Fruit fly (Drosophila melanogaster) whole organism, embryonic: ENCODE results near the gene CG5966.
A peak's percentile ranks its signal among the peaks of the same experiment; 100 is the strongest.

Experiments used
- Awh ChIP-seq: fragments of 200-800 bp; sonication (Bioruptor generic); IDR thresholded peaks from 2 replicates; pipeline ENCODE4, ENCODE4 v1.3.6; 2022; ENCODE audit warnings: missing biosample characterization, missing genetic modification characterization
- CG10147 ChIP-seq: fragments of 200-800 bp; sonication (Bioruptor generic); optimal IDR thresholded peaks from 2 replicates; lab custom pipeline; 2019; ENCODE audit warnings: missing biosample characterization, mild to moderate bottlenecking, missing genetic modification characterization, moderate library complexity
- CG11093 ChIP-seq: fragments of 200-800 bp; sonication (Bioruptor generic); IDR thresholded peaks from 3 replicates; pipeline ENCODE4 v1.3.6; 2022; ENCODE audit warnings: missing biosample characterization, missing genetic modification characterization
- CG11560 ChIP-seq: fragments of 200-800 bp; sonication (Bioruptor generic); IDR thresholded peaks from 3 replicates; pipeline ENCODE4 v1.3.6; 2022; ENCODE audit warnings: missing biosample characterization, missing genetic modification characterization
- CG11695 ChIP-seq: fragments of 200-800 bp; sonication (Bioruptor generic); IDR thresholded peaks from 3 replicates; pipeline ENCODE4 v1.3.6; 2022; ENCODE audit warnings: missing biosample characterization, missing genetic modification characterization
- CG12104 ChIP-seq: fragments of 200-800 bp; sonication (Bioruptor generic); optimal IDR thresholded peaks from 3 replicates; lab custom pipeline; 2016; ENCODE audit warnings: missing biosample characterization, missing genetic modification characterization
- CG12391 ChIP-seq: fragments of 200-800 bp; sonication (Bioruptor generic); optimal IDR thresholded peaks from 3 replicates; lab custom pipeline; 2018; ENCODE audit warnings: missing biosample characterization, mild to moderate bottlenecking, missing genetic modification characterization, moderate library complexity
- CG12769 ChIP-seq: fragments of 200-800 bp; sonication (Bioruptor generic); optimal IDR thresholded peaks from 2 replicates; lab custom pipeline; 2019; ENCODE audit warnings: missing biosample characterization, mild to moderate bottlenecking, missing genetic modification characterization, moderate library complexity
- CG13296 ChIP-seq: fragments of 200-800 bp; sonication (Bioruptor generic); optimal IDR thresholded peaks from 3 replicates; lab custom pipeline; 2018; ENCODE audit warnings: missing biosample characterization, mild to moderate bottlenecking, missing genetic modification characterization
- CG14965 ChIP-seq: fragments of 200-800 bp; sonication (Bioruptor generic); optimal IDR thresholded peaks from 2 replicates; lab custom pipeline; 2016; ENCODE audit warnings: missing biosample characterization, missing genetic modification characterization, borderline replicate concordance
- CG16815 ChIP-seq: fragments of 200-800 bp; sonication (Bioruptor generic); optimal IDR thresholded peaks from 3 replicates; lab custom pipeline; 2017; ENCODE audit warnings: missing biosample characterization, mild to moderate bottlenecking, missing genetic modification characterization
- CG18262 ChIP-seq: fragments of 200-800 bp; optimal IDR thresholded peaks from 3 replicates; lab custom pipeline; 2019; ENCODE audit warnings: missing biosample characterization, mild to moderate bottlenecking, missing genetic modification characterization, moderate library complexity
- CG18764 ChIP-seq: fragments of 200-800 bp; sonication (Bioruptor generic); optimal IDR thresholded peaks from 3 replicates; lab custom pipeline; 2016; ENCODE audit warnings: missing biosample characterization, missing genetic modification characterization
- CG2875 ChIP-seq: fragments of 200-800 bp; sonication (Bioruptor generic); optimal IDR thresholded peaks from 2 replicates; lab custom pipeline; 2017; ENCODE audit warnings: missing biosample characterization, mild to moderate bottlenecking, missing genetic modification characterization, missing genetic modification reagents
- CG3065 ChIP-seq: fragments of 200-800 bp; sonication (Bioruptor generic); optimal IDR thresholded peaks from 2 replicates; lab custom pipeline; 2016; ENCODE audit warnings: missing biosample characterization, missing genetic modification characterization
- CG3281 ChIP-seq: fragments of 200-800 bp; sonication (Bioruptor generic); optimal IDR thresholded peaks from 3 replicates; lab custom pipeline; 2017; ENCODE audit warnings: missing biosample characterization, mild to moderate bottlenecking, missing genetic modification characterization
- CG5953 ChIP-seq: fragments of 200-800 bp; sonication (Bioruptor generic); IDR thresholded peaks from 2 replicates; pipeline ENCODE4 v1.3.6; 2022; ENCODE audit warnings: missing biosample characterization, missing genetic modification characterization
- CG7372 ChIP-seq: fragments of 200-800 bp; sonication (Bioruptor generic); IDR thresholded peaks from 2 replicates; pipeline ENCODE4 v1.3.6; 2022; ENCODE audit warnings: missing biosample characterization, missing genetic modification characterization
- CG8944 ChIP-seq: fragments of 200-800 bp; sonication (Bioruptor generic); optimal IDR thresholded peaks from 3 replicates; lab custom pipeline; 2016; ENCODE audit warnings: missing biosample characterization, missing genetic modification characterization
- CG9797 ChIP-seq: fragments of 200-800 bp; sonication (Bioruptor generic); optimal IDR thresholded peaks from 3 replicates; lab custom pipeline; 2018; ENCODE audit warnings: missing biosample characterization, mild to moderate bottlenecking, missing genetic modification characterization
- CHES-1-like ChIP-seq: fragments of 200-800 bp; sonication (Bioruptor generic); optimal IDR thresholded peaks from 2 replicates; lab custom pipeline; 2016; ENCODE audit warnings: missing biosample characterization, missing genetic modification characterization
- Hsf ChIP-seq: fragments of 200-800 bp; sonication (Bioruptor generic); optimal IDR thresholded peaks from 3 replicates; lab custom pipeline; 2016; ENCODE audit warnings: missing biosample characterization, missing genetic modification characterization
- Lhr ChIP-seq: fragments of 200-800 bp; sonication (Bioruptor generic); optimal IDR thresholded peaks from 3 replicates; lab custom pipeline; 2017; ENCODE audit warnings: mild to moderate bottlenecking, missing biosample characterization, missing genetic modification reagents, missing genetic modification characterization
- Meics ChIP-seq: fragments of 200-800 bp; sonication (Bioruptor generic); optimal IDR thresholded peaks from 2 replicates; lab custom pipeline; 2017; ENCODE audit warnings: missing biosample characterization, mild to moderate bottlenecking, missing genetic modification characterization
- Myb ChIP-seq: fragments of 200-800 bp; sonication (Bioruptor generic); optimal IDR thresholded peaks from 2 replicates; lab custom pipeline; 2016; ENCODE audit warnings: missing biosample characterization, missing genetic modification characterization
- NfI ChIP-seq: fragments of 200-800 bp; sonication (Bioruptor generic); optimal IDR thresholded peaks from 3 replicates; lab custom pipeline; 2018; ENCODE audit warnings: missing biosample characterization, mild to moderate bottlenecking, missing genetic modification characterization, moderate library complexity
- Opbp ChIP-seq: fragments of 200-800 bp; sonication (Bioruptor generic); IDR thresholded peaks from 3 replicates; pipeline ENCODE4 v1.3.6; 2022; ENCODE audit warnings: missing biosample characterization, missing genetic modification characterization; ENCODE audit not compliant: partially characterized antibody
- Optix ChIP-seq: fragments of 200-800 bp; sonication (Bioruptor generic); IDR thresholded peaks from 3 replicates; pipeline ENCODE4 v1.3.6; 2022; ENCODE audit warnings: missing biosample characterization, missing genetic modification characterization
- Rfx ChIP-seq: fragments of 200-800 bp; sonication (Bioruptor generic); IDR thresholded peaks from 2 replicates; pipeline ENCODE4 v1.3.6; 2022; ENCODE audit warnings: missing biosample characterization, missing genetic modification characterization
- Sin3A ChIP-seq: fragments of >200 bp; optimal IDR thresholded peaks from 2 replicates; lab custom pipeline; 2018
- Spps ChIP-seq: fragments of 200-800 bp; sonication (Bioruptor generic); optimal IDR thresholded peaks from 2 replicates; lab custom pipeline; 2018; ENCODE audit warnings: missing biosample characterization, mild to moderate bottlenecking, missing genetic modification characterization
- amos ChIP-seq: fragments of 200-800 bp; sonication (Bioruptor generic); IDR thresholded peaks from 2 replicates; pipeline ENCODE4 v1.3.6; 2022; ENCODE audit warnings: missing biosample characterization, missing genetic modification characterization; ENCODE audit not compliant: partially characterized antibody
- az2 ChIP-seq: fragments of 200-800 bp; sonication (Bioruptor generic); optimal IDR thresholded peaks from 3 replicates; lab custom pipeline; 2016; ENCODE audit warnings: missing biosample characterization, missing genetic modification characterization
- bcd ChIP-seq: fragments of 200-800 bp; sonication (Bioruptor generic); optimal IDR thresholded peaks from 2 replicates; lab custom pipeline; 2017; ENCODE audit warnings: missing biosample characterization, mild to moderate bottlenecking, missing genetic modification characterization
- bigmax ChIP-seq: fragments of 200-800 bp; sonication (Bioruptor generic); optimal IDR thresholded peaks from 2 replicates; lab custom pipeline; 2018; ENCODE audit warnings: missing biosample characterization, mild to moderate bottlenecking, missing genetic modification characterization
- br ChIP-seq: fragments of >200 bp; optimal IDR thresholded peaks from 2 replicates; lab custom pipeline; 2017
- ci ChIP-seq: fragments of 200-800 bp; sonication (Bioruptor generic); IDR thresholded peaks from 3 replicates; pipeline ENCODE4 v1.3.6; 2022; ENCODE audit warnings: missing biosample characterization, missing genetic modification characterization
- fd96Cb ChIP-seq: fragments of 200-800 bp; sonication (Bioruptor generic); optimal IDR thresholded peaks from 2 replicates; lab custom pipeline; 2018; ENCODE audit warnings: missing biosample characterization, mild to moderate bottlenecking, missing genetic modification characterization, moderate library complexity
- h ChIP-seq: fragments of >200 bp; optimal IDR thresholded peaks from 2 replicates; lab custom pipeline; 2017
- lov ChIP-seq, 2 experiments: fragments of 200-800 bp in 1 of 2; fragments of >200 bp in 1 of 2; sonication (Bioruptor generic) in 1 of 2; IDR thresholded peaks in 1 of 2; optimal IDR thresholded peaks in 1 of 2; 2 replicates in 1 of 2; 3 replicates in 1 of 2; pipeline versions ENCODE4 v1.3.6 to Lab custom; 2017 to 2022; ENCODE audit warnings: missing biosample characterization in 1 of 2, missing genetic modification characterization in 1 of 2
- mirr ChIP-seq: fragments of 200-800 bp; sonication (Bioruptor generic); optimal IDR thresholded peaks from 3 replicates; lab custom pipeline; 2018; ENCODE audit warnings: missing biosample characterization, mild to moderate bottlenecking, missing genetic modification characterization
- oc ChIP-seq: fragments of 200-800 bp; sonication (Bioruptor generic); optimal IDR thresholded peaks from 2 replicates; lab custom pipeline; 2018; ENCODE audit warnings: missing biosample characterization, mild to moderate bottlenecking, missing genetic modification characterization, moderate library complexity
- pfk ChIP-seq: fragments of 200-800 bp; sonication (Bioruptor generic); optimal IDR thresholded peaks from 2 replicates; lab custom pipeline; 2018; ENCODE audit warnings: missing biosample characterization, mild to moderate bottlenecking, missing genetic modification characterization, moderate library complexity
- scrt ChIP-seq: fragments of 200-800 bp; sonication (Bioruptor generic); optimal IDR thresholded peaks from 2 replicates; lab custom pipeline; 2018; ENCODE audit warnings: missing biosample characterization, mild to moderate bottlenecking, missing genetic modification characterization, moderate library complexity
- sd ChIP-seq: fragments of 200-800 bp; sonication (Bioruptor generic); optimal IDR thresholded peaks from 3 replicates; lab custom pipeline; 2018; ENCODE audit warnings: missing biosample characterization, mild to moderate bottlenecking, missing genetic modification characterization, moderate library complexity
- slou ChIP-seq: fragments of 200-800 bp; sonication (Bioruptor generic); optimal IDR thresholded peaks from 3 replicates; lab custom pipeline; 2016; ENCODE audit warnings: missing biosample characterization, missing genetic modification characterization
- sna ChIP-seq: fragments of 200-800 bp; sonication (Bioruptor generic); IDR thresholded peaks from 2 replicates; pipeline ENCODE4 v1.3.6; 2022; ENCODE audit warnings: missing biosample characterization, missing genetic modification characterization; ENCODE audit not compliant: partially characterized antibody
- trem ChIP-seq: fragments of 200-800 bp; optimal IDR thresholded peaks from 3 replicates; lab custom pipeline; 2019; ENCODE audit warnings: missing biosample characterization, mild to moderate bottlenecking, missing genetic modification characterization, moderate library complexity
- vfl ChIP-seq: fragments of 200-800 bp; sonication (Bioruptor generic); optimal IDR thresholded peaks from 2 replicates; lab custom pipeline; 2016; ENCODE audit warnings: missing biosample characterization, missing genetic modification characterization
- vnd ChIP-seq: fragments of 200-800 bp; sonication (Bioruptor generic); IDR thresholded peaks from 3 replicates; pipeline ENCODE4 v1.3.6; 2022; ENCODE audit warnings: missing biosample characterization, missing genetic modification characterization; ENCODE audit not compliant: partially characterized antibody

CG5966 gene

DNA sequence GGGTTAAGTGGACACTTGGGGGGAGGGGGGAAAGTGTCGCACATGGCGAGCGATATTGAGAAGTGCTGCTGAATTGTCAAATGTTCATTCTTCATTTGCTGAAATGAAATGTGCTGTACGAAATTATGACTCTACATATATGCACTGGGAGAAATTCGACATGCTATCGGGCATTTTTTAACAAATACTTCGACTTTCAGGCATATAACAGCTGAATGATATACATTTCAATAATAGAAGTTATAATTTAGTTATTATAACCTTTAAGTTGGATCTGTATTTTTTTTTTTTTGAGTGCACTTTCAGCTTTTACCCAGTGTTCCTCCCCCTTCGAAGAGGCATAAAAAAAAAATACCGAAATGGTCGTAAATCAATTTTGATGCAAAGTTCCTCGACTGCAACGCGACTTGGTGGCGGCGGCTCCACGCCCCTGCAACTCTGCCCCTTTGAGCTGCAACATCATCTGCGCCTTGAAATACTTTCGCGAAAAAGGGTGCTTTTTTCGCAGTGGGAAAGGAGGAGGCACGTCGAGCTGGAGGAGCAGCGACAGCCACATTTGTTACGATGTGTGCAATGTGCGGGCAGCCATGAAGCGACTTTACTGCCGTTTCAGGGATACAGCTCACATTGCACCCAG is 15.1 kb upstream of the CG5966 start (continued):
- TF ChIP-seq fd96Cb (tag; lab: Kevin White, UChicago) (peak; percentile 32), sd (tag; lab: Kevin White, UChicago) (no peak), br (no peak), CG11560 (tag; lab: Robert Waterston, UW) (no peak), CG3065 (GFP tag; lab: Kevin White, UChicago) (no peak), CHES-1-like (GFP tag; lab: Kevin White, UChicago) (no peak), Hsf (no peak), CG14965 (GFP tag; lab: Kevin White, UChicago) (no peak), Sin3A (lab: Kevin White, UChicago) (no peak), ci (GFP tag; lab: Robert Waterston, UW) (peak; percentile 60; the same call in 2 of the 3 replicates), CG12104 (GFP tag; lab: Kevin White, UChicago) (no peak), scrt (no peak), CG11695 (GFP tag; lab: Robert Waterston, UW) (0 out of 3 replicates have a peak, but pooled peaks have one; percentile 11), oc (tag; lab: Kevin White, UChicago) (no peak), bigmax (GFP tag; lab: Kevin White, UChicago) (no peak), amos (GFP tag; lab: Robert Waterston, UW) (no peak), Opbp (GFP tag; lab: Robert Waterston, UW) (no peak), CG12769 (tag; lab: Kevin White, UChicago) (peak; percentile 12), NfI (GFP tag; lab: Kevin White, UChicago) (peak; percentile 12), bcd (GFP tag; lab: Kevin White, UChicago) (no peak), Meics (GFP tag; lab: Kevin White, UChicago) (no peak), Myb (GFP tag; lab: Kevin White, UChicago) (no peak), Lhr (no peak), vnd (GFP tag; lab: Robert Waterston, UW) (no peak), Awh (GFP tag; lab: Robert Waterston, UW) (0 out of 2 replicates have a peak, but pooled peaks have one; percentile 43), pfk (GFP tag; lab: Kevin White, UChicago) (no peak), CG10147 (GFP tag; lab: Kevin White, UChicago) (no peak), az2 (GFP tag; lab: Kevin White, UChicago) (peak; percentile 30), h (lab: Kevin White, UChicago) (no peak), sna (GFP tag; lab: Robert Waterston, UW) (no peak), lov (optimal IDR thresholded peaks at IDR 0.05; lab: Kevin White, UChicago) (no peak), lov (GFP tag; IDR thresholded peaks at IDR 0.05; lab: Robert Waterston, UW) (no peak), CG7372 (GFP tag; lab: Robert Waterston, UW) (no peak), Spps (peak; percentile 29), CG16815 (GFP tag; lab: Kevin White, UChicago) (no peak), vfl (GFP tag; lab: Kevin White, UChicago) (no peak), CG2875 (GFP tag; lab: Kevin White, UChicago) (peak; percentile 9), CG5953 (GFP tag; lab: Robert Waterston, UW) (no peak), CG18262 (tag; lab: Kevin White, UChicago) (peak; percentile 35), CG3281 (no peak), CG12391 (tag; lab: Kevin White, UChicago) (peak; percentile 35), CG8944 (GFP tag; lab: Kevin White, UChicago) (no peak), Optix (no peak), trem (tag; lab: Kevin White, UChicago) (no peak), CG9797 (GFP tag; lab: Kevin White, UChicago) (no peak), Rfx (GFP tag; lab: Robert Waterston, UW) (no peak; the same call in 1 of the 2 replicates), CG18764 (GFP tag; lab: Kevin White, UChicago) (no peak), CG11093 (GFP tag; lab: Robert Waterston, UW) (no peak), slou (no peak), CG13296 (GFP tag; lab: Kevin White, UChicago) (no peak), mirr (GFP tag; lab: Kevin White, UChicago) (no peak)
